Worm (Caenorhabditis elegans) whole organism, young adult: ENCODE results near the gene T27E7.4.

Source experiments
- F57C9.4 ChIP-seq: sonication (generic microtip); optimal IDR thresholded peaks from 2 replicates; lab custom pipeline; 2017; ENCODE audit warnings: mild to moderate bottlenecking, missing genetic modification characterization, missing compliant biosample characterization
- dpl-1 ChIP-seq: fragments of 150-350 bp; optimal IDR thresholded peaks from 2 replicates; lab custom pipeline; 2014; ENCODE audit warnings: missing biosample characterization, missing genetic modification reagents, missing genetic modification characterization

- no peak for TF ChIP-seq dpl-1 (GFP tag; lab: Kevin White, UChicago)
- no peak for TF ChIP-seq F57C9.4 (tag; lab: Kevin White, UChicago)
These were observed 30.2 kb upstream of the T27E7.4 start, which contains the start of gene Y57G11B.2 for ce11 chrIV:14565062-14565461.
